Fruit fly (Drosophila melanogaster) whole organism, embryonic: ENCODE data around the gene Hinfp.

Experiments
- Abd-B ChIP-seq: fragments of 200-800 bp; sonication (Bioruptor generic); optimal IDR thresholded peaks from 2 replicates; lab custom pipeline; 2018; ENCODE audit warnings: missing biosample characterization, mild to moderate bottlenecking, missing genetic modification characterization, moderate library complexity
- Aef1 ChIP-seq: fragments of 200-800 bp; sonication (Bioruptor generic); IDR thresholded peaks from 3 replicates; pipeline ENCODE4 v1.3.6; 2022; ENCODE audit warnings: missing biosample characterization, missing genetic modification characterization
- CG10274 ChIP-seq: fragments of 200-800 bp; sonication (Bioruptor generic); optimal IDR thresholded peaks from 3 replicates; lab custom pipeline; 2017; ENCODE audit warnings: missing biosample characterization, mild to moderate bottlenecking, missing genetic modification characterization
- CG10543 ChIP-seq: fragments of 200-800 bp; sonication (Bioruptor generic); optimal IDR thresholded peaks from 3 replicates; lab custom pipeline; 2017; ENCODE audit warnings: missing biosample characterization, mild to moderate bottlenecking, missing genetic modification characterization, moderate library complexity
- CG11456 ChIP-seq: fragments of 200-800 bp; sonication (Bioruptor generic); IDR thresholded peaks from 3 replicates; pipeline ENCODE4 v1.3.6; 2022; ENCODE audit warnings: missing biosample characterization, missing genetic modification characterization
- CG15696 ChIP-seq: fragments of 200-800 bp; sonication (Bioruptor generic); optimal IDR thresholded peaks from 2 replicates; lab custom pipeline; 2019; ENCODE audit warnings: missing biosample characterization, mild to moderate bottlenecking, missing genetic modification characterization, moderate library complexity
- CG1602 ChIP-seq: fragments of 200-800 bp; sonication (Bioruptor generic); optimal IDR thresholded peaks from 3 replicates; lab custom pipeline; 2016; ENCODE audit warnings: missing biosample characterization, missing genetic modification characterization
- CG1603 ChIP-seq: fragments of 200-800 bp; sonication (Bioruptor generic); optimal IDR thresholded peaks from 2 replicates; lab custom pipeline; 2019; ENCODE audit warnings: missing biosample characterization, mild to moderate bottlenecking, missing genetic modification characterization, moderate library complexity
- CG17359 ChIP-seq: fragments of 200-800 bp; sonication (Bioruptor generic); optimal IDR thresholded peaks from 3 replicates; lab custom pipeline; 2018; ENCODE audit warnings: missing biosample characterization, mild to moderate bottlenecking, missing genetic modification characterization, moderate library complexity
- CG17361 ChIP-seq: fragments of 200-800 bp; sonication (Bioruptor generic); IDR thresholded peaks from 3 replicates; pipeline ENCODE4 v1.3.6; 2022; ENCODE audit warnings: missing biosample characterization, missing genetic modification characterization
- CG17385 ChIP-seq: fragments of 200-800 bp; sonication (Bioruptor generic); optimal IDR thresholded peaks from 3 replicates; lab custom pipeline; 2018; ENCODE audit warnings: missing biosample characterization, mild to moderate bottlenecking, missing genetic modification characterization
- CG17802 ChIP-seq: fragments of 200-800 bp; sonication (Bioruptor generic); optimal IDR thresholded peaks from 2 replicates; lab custom pipeline; 2018; ENCODE audit warnings: missing biosample characterization, mild to moderate bottlenecking, missing genetic modification characterization, moderate library complexity
- CG30020 ChIP-seq: fragments of 200-800 bp; optimal IDR thresholded peaks from 2 replicates; lab custom pipeline; 2019; ENCODE audit warnings: missing biosample characterization, mild to moderate bottlenecking, missing genetic modification characterization, moderate library complexity
- CG33213 ChIP-seq: fragments of 200-800 bp; sonication (Bioruptor generic); optimal IDR thresholded peaks from 3 replicates; lab custom pipeline; 2016; ENCODE audit warnings: missing biosample characterization, missing genetic modification characterization
- CG3407 ChIP-seq: fragments of 200-800 bp; sonication (Bioruptor generic); optimal IDR thresholded peaks from 2 replicates; lab custom pipeline; 2018; ENCODE audit warnings: missing biosample characterization, mild to moderate bottlenecking, missing genetic modification characterization
- CG4282 ChIP-seq: fragments of 200-800 bp; sonication (Bioruptor generic); optimal IDR thresholded peaks from 2 replicates; lab custom pipeline; 2016; ENCODE audit warnings: missing biosample characterization, missing genetic modification characterization
- CG4617 ChIP-seq: fragments of 200-800 bp; sonication (Bioruptor generic); optimal IDR thresholded peaks from 3 replicates; lab custom pipeline; 2016; ENCODE audit warnings: missing biosample characterization, missing genetic modification characterization, borderline replicate concordance
- CG7963 ChIP-seq: fragments of 200-800 bp; sonication (Bioruptor generic); IDR thresholded peaks from 3 replicates; pipeline ENCODE4 v1.3.6; 2022; ENCODE audit warnings: missing biosample characterization, missing genetic modification characterization; ENCODE audit not compliant: partially characterized antibody
- CG8359 ChIP-seq: fragments of 200-800 bp; sonication (Bioruptor generic); optimal IDR thresholded peaks from 2 replicates; lab custom pipeline; 2017; ENCODE audit warnings: missing biosample characterization, mild to moderate bottlenecking, missing genetic modification characterization, borderline replicate concordance
- CG8924 ChIP-seq: fragments of 200-800 bp; optimal IDR thresholded peaks from 3 replicates; lab custom pipeline; 2019; ENCODE audit warnings: missing biosample characterization, mild to moderate bottlenecking, missing genetic modification characterization, moderate library complexity
- CG9797 ChIP-seq: fragments of 200-800 bp; sonication (Bioruptor generic); optimal IDR thresholded peaks from 3 replicates; lab custom pipeline; 2018; ENCODE audit warnings: missing biosample characterization, mild to moderate bottlenecking, missing genetic modification characterization
- CrebB ChIP-seq: fragments of 200-800 bp; sonication (Bioruptor generic); optimal IDR thresholded peaks from 3 replicates; lab custom pipeline; 2018; ENCODE audit warnings: missing biosample characterization, mild to moderate bottlenecking, missing genetic modification characterization
- Dll ChIP-seq: fragments of 200-800 bp; sonication (Bioruptor generic); IDR thresholded peaks from 4 replicates; pipeline ENCODE4 v1.3.6; 2022; ENCODE audit warnings: missing biosample characterization, missing genetic modification characterization; ENCODE audit not compliant: partially characterized antibody
- E2f1 ChIP-seq: fragments of 200-800 bp; sonication (Bioruptor generic); IDR thresholded peaks from 2 replicates; pipeline ENCODE4 v1.3.6; 2022; ENCODE audit warnings: missing biosample characterization, missing genetic modification characterization
- Fer3 ChIP-seq: fragments of 200-800 bp; sonication (Bioruptor generic); optimal IDR thresholded peaks from 2 replicates; lab custom pipeline; 2018; ENCODE audit warnings: missing biosample characterization, mild to moderate bottlenecking, missing genetic modification characterization, moderate library complexity
- MESR4 ChIP-seq: fragments of 200-800 bp; sonication (Bioruptor generic); optimal IDR thresholded peaks from 2 replicates; lab custom pipeline; 2018; ENCODE audit warnings: missing biosample characterization, mild to moderate bottlenecking, missing genetic modification characterization, moderate library complexity
- Myb ChIP-seq: fragments of 200-800 bp; sonication (Bioruptor generic); optimal IDR thresholded peaks from 2 replicates; lab custom pipeline; 2016; ENCODE audit warnings: missing biosample characterization, missing genetic modification characterization
- Sin3A ChIP-seq: fragments of >200 bp; optimal IDR thresholded peaks from 2 replicates; lab custom pipeline; 2018
- bbx ChIP-seq: fragments of 200-800 bp; sonication (Bioruptor generic); IDR thresholded peaks from 2 replicates; pipeline ENCODE4 v1.3.6; 2022; ENCODE audit warnings: missing biosample characterization, missing genetic modification characterization; ENCODE audit not compliant: partially characterized antibody
- corto ChIP-seq: fragments of 200-800 bp; sonication (Bioruptor generic); optimal IDR thresholded peaks from 2 replicates; lab custom pipeline; 2016; ENCODE audit warnings: missing biosample characterization, mild to moderate bottlenecking, missing genetic modification characterization, moderate library complexity
- crol ChIP-seq: fragments of 200-800 bp; sonication (Bioruptor generic); IDR thresholded peaks from 2 replicates; pipeline ENCODE4 v1.3.6; 2022; ENCODE audit warnings: missing biosample characterization, missing genetic modification characterization
- fd96Cb ChIP-seq: fragments of 200-800 bp; sonication (Bioruptor generic); optimal IDR thresholded peaks from 2 replicates; lab custom pipeline; 2018; ENCODE audit warnings: missing biosample characterization, mild to moderate bottlenecking, missing genetic modification characterization, moderate library complexity
- gce ChIP-seq: fragments of 200-800 bp; sonication (Bioruptor generic); IDR thresholded peaks from 3 replicates; pipeline ENCODE4 v1.3.6; 2022; ENCODE audit warnings: missing biosample characterization, missing genetic modification characterization
- gcm ChIP-seq: fragments of 200-800 bp; sonication (Bioruptor generic); optimal IDR thresholded peaks from 2 replicates; lab custom pipeline; 2019; ENCODE audit warnings: missing biosample characterization, mild to moderate bottlenecking, missing genetic modification characterization, moderate library complexity
- hb ChIP-seq: fragments of 200-800 bp; sonication (Bioruptor generic); IDR thresholded peaks from 3 replicates; pipeline ENCODE4 v1.3.6; 2022; ENCODE audit warnings: missing biosample characterization, missing genetic modification characterization; ENCODE audit not compliant: partially characterized antibody
- her ChIP-seq: fragments of 200-800 bp; sonication (Bioruptor generic); optimal IDR thresholded peaks from 2 replicates; lab custom pipeline; 2016; ENCODE audit warnings: missing biosample characterization, missing genetic modification characterization
- jumu ChIP-seq: fragments of 200-800 bp; sonication (Bioruptor generic); optimal IDR thresholded peaks from 3 replicates; lab custom pipeline; 2016; ENCODE audit warnings: missing biosample characterization, missing genetic modification characterization
- lola ChIP-seq, 3 experiments: fragments of >200 bp in 2 of 3; fragments of 200-800 bp in 1 of 3; sonication (Bioruptor generic) in 1 of 3; optimal IDR thresholded peaks; 2 replicates each; lab custom pipeline; 2017 to 2019; ENCODE audit warnings: missing biosample characterization in 3 of 3, missing genetic modification characterization in 3 of 3, mild to moderate bottlenecking in 1 of 3, moderate library complexity in 1 of 3
- mam ChIP-seq: fragments of 200-800 bp; sonication (Bioruptor generic); optimal IDR thresholded peaks from 3 replicates; lab custom pipeline; 2016; ENCODE audit warnings: missing biosample characterization, missing genetic modification characterization
- mld ChIP-seq: fragments of 200-800 bp; sonication (Bioruptor generic); IDR thresholded peaks from 3 replicates; pipeline ENCODE4 v1.3.6; 2022; ENCODE audit warnings: missing biosample characterization, missing genetic modification characterization; ENCODE audit not compliant: partially characterized antibody
- prd ChIP-seq, 3 experiments: fragments of >200 bp in 2 of 3; fragments of 200-800 bp in 1 of 3; sonication (Bioruptor generic) in 1 of 3; optimal IDR thresholded peaks in 2 of 3; IDR thresholded peaks in 1 of 3; 2 replicates in 2 of 3; 3 replicates in 1 of 3; pipeline versions ENCODE4 v1.3.6 to Lab custom; 2017 to 2022; ENCODE audit warnings: missing biosample characterization in 1 of 3, missing genetic modification characterization in 1 of 3
- pzg ChIP-seq: fragments of 200-800 bp; sonication (Bioruptor generic); optimal IDR thresholded peaks from 3 replicates; lab custom pipeline; 2018; ENCODE audit warnings: missing biosample characterization, mild to moderate bottlenecking, missing genetic modification characterization, moderate library complexity
- sima ChIP-seq: fragments of 200-800 bp; sonication (Bioruptor generic); optimal IDR thresholded peaks from 2 replicates; lab custom pipeline; 2016; ENCODE audit warnings: missing biosample characterization, missing genetic modification characterization
- slp2 ChIP-seq: fragments of 200-800 bp; sonication (Bioruptor generic); optimal IDR thresholded peaks from 2 replicates; lab custom pipeline; 2016; ENCODE audit warnings: missing biosample characterization, missing genetic modification characterization
- tgo ChIP-seq: fragments of 200-800 bp; sonication (Bioruptor generic); IDR thresholded peaks from 3 replicates; pipeline ENCODE4 v1.3.6; 2022; ENCODE audit warnings: missing biosample characterization, missing genetic modification characterization
- tna ChIP-seq: fragments of 200-800 bp; sonication (Bioruptor generic); IDR thresholded peaks from 2 replicates; pipeline ENCODE4 v1.3.6; 2022; ENCODE audit warnings: missing biosample characterization, missing genetic modification characterization; ENCODE audit not compliant: partially characterized antibody
- unc-4 ChIP-seq: fragments of 200-800 bp; sonication (Bioruptor generic); IDR thresholded peaks from 2 replicates; pipeline ENCODE4 v1.3.6; 2022; ENCODE audit warnings: missing biosample characterization, missing genetic modification characterization; ENCODE audit not compliant: partially characterized antibody
- zfh2 ChIP-seq: fragments of 200-800 bp; sonication (Bioruptor generic); optimal IDR thresholded peaks from 2 replicates; lab custom pipeline; 2016; ENCODE audit warnings: missing biosample characterization, missing genetic modification characterization

Gene Hinfp

dm6 chrX:646395-647009 is 21.2 kb downstream of the Hinfp start (continued):
- TF ChIP-seq E2f1 (GFP tag; lab: Robert Waterston, UW) (no peak), Aef1 (GFP tag; lab: Robert Waterston, UW) (no peak), CG33213 (GFP tag; lab: Kevin White, UChicago) (no peak), gce (GFP tag; lab: Robert Waterston, UW) (no peak), bbx (peak; percentile 17; the same call in 1 of the 2 replicates), sima (no peak), lola (GFP tag; optimal IDR thresholded peaks at IDR 0.05; lab: Kevin White, UChicago) (peak in 1 of 3 experiments; percentile 25), CG9797 (GFP tag; lab: Kevin White, UChicago) (no peak), CG17385 (GFP tag; lab: Kevin White, UChicago) (no peak), fd96Cb (no peak), CG15696 (no peak), slp2 (GFP tag; lab: Kevin White, UChicago) (no peak), CG8359 (no peak), zfh2 (GFP tag; lab: Kevin White, UChicago) (no peak), gcm (GFP tag; lab: Kevin White, UChicago) (no peak), Sin3A (no peak), CG17802 (tag; lab: Kevin White, UChicago) (no peak), tgo (GFP tag; lab: Robert Waterston, UW) (no peak), Dll (GFP tag; lab: Robert Waterston, UW) (peak; percentile 51; the same call in 1 of the 4 replicates), CG4282 (GFP tag; lab: Kevin White, UChicago) (no peak), pzg (peak; percentile 14), CG10274 (GFP tag; lab: Kevin White, UChicago) (no peak), her (no peak), CrebB (tag; lab: Kevin White, UChicago) (no peak), CG17359 (tag; lab: Kevin White, UChicago) (no peak), CG3407 (GFP tag; lab: Kevin White, UChicago) (no peak), CG1602 (GFP tag; lab: Kevin White, UChicago) (no peak), CG11456 (GFP tag; lab: Robert Waterston, UW) (no peak), Myb (no peak), crol (GFP tag; lab: Robert Waterston, UW) (no peak), jumu (GFP tag; lab: Kevin White, UChicago) (no peak), CG7963 (GFP tag; lab: Robert Waterston, UW) (0 out of 3 replicates have a peak, but pooled peaks have one; percentile 34)

- TF ChIP-seq Fer3 (tag; lab: Kevin White, UChicago) (no peak), mam (GFP tag; lab: Kevin White, UChicago) (no peak), hb (peak; percentile 68; the same call in 2 of the 3 replicates), CG8924 (tag; lab: Kevin White, UChicago) (peak; percentile 38), Dll (GFP tag; lab: Robert Waterston, UW) (peak; percentile 57; the same call in 1 of the 4 replicates), unc-4 (GFP tag; lab: Robert Waterston, UW) (peak; percentile 74), MESR4 (GFP tag; lab: Kevin White, UChicago) (peak; percentile 91), mld (GFP tag; lab: Robert Waterston, UW) (peak; percentile 53; the same call in 1 of the 3 replicates), CG17361 (peak; percentile 59; the same call in 1 of the 3 replicates), prd (optimal IDR thresholded peaks at IDR 0.05; lab: Kevin White, UChicago) (no peak), prd (GFP tag; IDR thresholded peaks at IDR 0.05; lab: Robert Waterston, UW) (no peak), CG1603 (tag; lab: Kevin White, UChicago) (peak; percentile 36), CG30020 (tag; lab: Kevin White, UChicago) (peak; percentile 25), tna (GFP tag; lab: Robert Waterston, UW) (peak; percentile 49; the same call in 1 of the 2 replicates), corto (GFP tag; lab: Kevin White, UChicago) (no peak), Abd-B (GFP tag; lab: Kevin White, UChicago) (peak; percentile 5), CG4617 (GFP tag; lab: Kevin White, UChicago) (peak; percentile 67), CG10543 (no peak)
Measured at dm6 chrX:647056-647627, 21.8 kb downstream of the Hinfp start, which contains the start of gene Roc1a. Gene Roc1a (plus strand): TSS chrX:647304.
